Fruit fly (Drosophila melanogaster): ENCODE results near the gene CG1387.
A peak's percentile ranks its signal among the peaks of the same experiment; 100 is the strongest.

CG1387 gene

DNA sequence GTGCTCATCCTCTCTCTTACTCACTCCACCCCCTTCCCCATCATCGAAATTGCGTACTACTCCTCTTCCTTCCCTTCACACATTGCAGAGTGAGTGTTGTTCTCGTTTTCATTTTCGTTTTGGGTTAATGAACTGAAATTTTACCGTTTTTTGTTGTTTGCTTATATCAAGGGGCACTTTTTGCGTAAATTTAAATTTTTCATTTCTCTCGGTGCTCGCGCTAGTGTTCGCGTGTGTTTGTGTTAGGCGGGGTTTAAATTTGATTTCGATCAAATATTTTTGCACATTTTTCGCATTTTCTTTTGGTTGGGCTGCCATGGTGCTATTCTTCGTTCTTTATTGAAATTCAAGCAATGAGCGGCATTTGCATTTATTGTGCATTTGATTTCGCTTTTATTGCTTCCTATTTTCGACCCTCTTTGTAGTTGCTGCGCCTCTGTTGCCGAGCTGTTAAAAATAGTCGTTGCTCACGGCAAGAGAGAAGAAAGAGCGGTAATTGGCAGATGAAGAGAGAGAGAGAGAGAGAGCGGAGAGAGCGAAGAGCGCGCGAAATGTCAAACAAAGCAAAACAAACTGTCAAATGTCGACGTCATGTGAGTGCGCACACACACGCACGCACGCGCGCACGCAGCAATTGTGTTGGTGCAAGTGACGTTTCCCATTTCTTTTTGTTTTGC is 35.3 kb downstream of the CG1387 start (continued):
- no peak for TF ChIP-seq CG11902 (GFP tag; optimal IDR thresholded peaks at IDR 0.05)
- TF ChIP-seq CG3919 (GFP tag; optimal IDR thresholded peaks at IDR 0.05) = no peak
- TF ChIP-seq CG4318 (GFP tag; optimal IDR thresholded peaks at IDR 0.05) = no peak
- peak; percentile 25 for TF ChIP-seq Hr39 (GFP tag; optimal IDR thresholded peaks at IDR 0.05)
- peak; percentile 90; the same call in 2 of the 3 replicates for TF ChIP-seq CG6163 (GFP tag; IDR thresholded peaks at IDR 0.05)
- TF ChIP-seq CG6808 (GFP tag; optimal IDR thresholded peaks at IDR 0.05) = peak; percentile 70
- no peak for TF ChIP-seq fd59A (GFP tag; optimal IDR thresholded peaks at IDR 0.05)
- no peak for TF ChIP-seq svp (GFP tag)
- no peak for TF ChIP-seq CG1621 (tag; optimal IDR thresholded peaks at IDR 0.05)
- TF ChIP-seq pdm3 (GFP tag; optimal IDR thresholded peaks at IDR 0.05) = no peak
- TF ChIP-seq CG9139 (GFP tag; optimal IDR thresholded peaks at IDR 0.05) = peak; percentile 76
- no peak for TF ChIP-seq dac (GFP tag; optimal IDR thresholded peaks at IDR 0.05)
- peak; percentile 61 for TF ChIP-seq net (GFP tag; optimal IDR thresholded peaks at IDR 0.05)
- peak; percentile 67 for TF ChIP-seq Sox14 (GFP tag; optimal IDR thresholded peaks at IDR 0.05)
- TF ChIP-seq CG6854 (GFP tag; optimal IDR thresholded peaks at IDR 0.05) = peak; percentile 65
- TF ChIP-seq dsx (GFP tag; optimal IDR thresholded peaks at IDR 0.05; ENCODE audit: poor library complexity, severe bottlenecking) = no peak
- peak; percentile 37 for TF ChIP-seq topi (GFP tag; optimal IDR thresholded peaks at IDR 0.05)
- peak; percentile 91 for TF ChIP-seq achi (GFP tag; optimal IDR thresholded peaks at IDR 0.05)

DNA sequence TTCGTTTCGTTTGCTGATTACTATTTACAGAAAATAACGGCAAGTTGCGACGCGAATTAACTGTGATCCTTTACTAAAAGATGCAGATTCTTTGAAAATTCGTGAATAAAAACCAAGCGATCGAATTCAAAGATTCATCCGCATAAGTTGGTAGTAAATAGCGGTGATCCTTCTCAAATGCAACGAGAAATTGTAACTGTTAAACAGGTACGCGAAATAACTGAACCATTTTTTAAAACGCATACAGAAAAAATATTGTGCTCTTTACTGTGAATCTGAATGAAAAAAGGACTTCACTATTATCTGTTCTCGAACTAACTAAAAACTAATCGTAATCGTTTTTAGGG is 35.8 kb downstream of the CG1387 start:
- TF ChIP-seq CG1621 (tag; optimal IDR thresholded peaks at IDR 0.05) (no peak), eg (GFP tag; IDR thresholded peaks at IDR 0.05) (no peak), fd85E (GFP tag; optimal IDR thresholded peaks at IDR 0.05) (no peak), topi (GFP tag; optimal IDR thresholded peaks at IDR 0.05) (no peak), CG7368 (GFP tag; optimal IDR thresholded peaks at IDR 0.05) (no peak), Gug (GFP tag; IDR thresholded peaks at IDR 0.05) (no peak), CG9139 (GFP tag; optimal IDR thresholded peaks at IDR 0.05) (no peak), CG16779 (tag; optimal IDR thresholded peaks at IDR 0.05) (no peak), fkh (GFP tag; optimal IDR thresholded peaks at IDR 0.05) (no peak), net (GFP tag; optimal IDR thresholded peaks at IDR 0.05) (no peak), dac (GFP tag; optimal IDR thresholded peaks at IDR 0.05) (no peak), Ets96B (tag; optimal IDR thresholded peaks at IDR 0.05) (no peak), Smox (GFP tag; optimal IDR thresholded peaks at IDR 0.05) (no peak), Ets21C (GFP tag; optimal IDR thresholded peaks at IDR 0.05) (no peak), CG11762 (GFP tag; optimal IDR thresholded peaks at IDR 0.05; ENCODE audit: insufficient read depth) (no peak), Hr4 (GFP tag; optimal IDR thresholded peaks at IDR 0.05) (no peak), Lpt (GFP tag; optimal IDR thresholded peaks at IDR 0.05) (no peak), cyc (GFP tag; optimal IDR thresholded peaks at IDR 0.05) (no peak), Eip78C (GFP tag) (no peak), pdm3 (GFP tag; optimal IDR thresholded peaks at IDR 0.05) (no peak)

DNA sequence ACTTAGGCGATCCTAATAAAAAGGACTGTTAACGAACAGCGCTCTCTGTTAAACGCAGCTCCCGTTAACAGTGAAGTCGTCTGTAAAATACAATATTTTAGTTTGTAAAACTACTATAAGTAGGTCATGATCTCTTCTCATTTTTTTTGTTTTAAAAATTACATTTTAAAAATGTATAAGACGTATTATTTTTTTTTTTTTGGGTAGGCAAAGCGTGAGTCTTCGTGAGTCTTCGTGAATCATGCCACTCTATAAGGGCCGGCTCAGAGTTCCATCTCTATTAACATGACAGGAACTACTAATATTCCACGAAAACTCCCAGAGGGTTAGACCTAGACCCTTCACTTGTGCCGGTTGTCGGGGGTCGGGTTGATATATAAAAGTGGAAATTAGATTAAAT is 37.1 kb downstream of the CG1387 start:
- TF ChIP-seq OdsH (GFP tag; optimal IDR thresholded peaks at IDR 0.05) (no peak), lz (GFP tag; optimal IDR thresholded peaks at IDR 0.05) (no peak), achi (GFP tag; optimal IDR thresholded peaks at IDR 0.05) (peak; percentile 35)

DNA sequence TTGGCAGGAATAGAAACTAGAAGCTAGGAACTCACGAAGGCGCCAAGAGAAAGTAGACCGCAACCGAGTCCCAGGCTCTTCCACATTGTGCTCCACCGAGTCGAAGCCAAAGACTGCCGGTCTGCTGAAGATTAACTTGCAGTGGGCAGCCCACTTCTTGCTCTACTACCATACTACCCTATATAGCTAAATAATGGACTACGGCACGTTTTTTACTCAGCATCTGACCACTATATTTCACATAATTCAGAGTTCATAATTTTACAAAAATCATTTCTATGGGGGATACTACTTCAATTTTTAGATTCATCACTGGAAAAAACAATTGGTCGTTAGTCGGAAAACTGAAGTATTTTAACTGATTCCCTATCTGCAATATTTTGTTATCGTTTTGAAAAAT is 48.1 kb downstream of the CG1387 start, which contains the start of gene CG32712:
TSS of gene CG32712 (minus strand) at position 101 of the 400 bp plus-strand sequence.
- TF ChIP-seq Sox102F (GFP tag; optimal IDR thresholded peaks at IDR 0.05) (no peak), CG7368 (GFP tag; optimal IDR thresholded peaks at IDR 0.05) (no peak), CG3032 (tag; optimal IDR thresholded peaks at IDR 0.05) (no peak)

Measured in whole organism, prepupa.